Fruit fly (Drosophila melanogaster) whole organism, embryonic: ENCODE data around the gene Gr89a.

Source experiments
- Abd-B ChIP-seq: fragments of 200-800 bp; sonication (Bioruptor generic); optimal IDR thresholded peaks from 2 replicates; lab custom pipeline; 2018; ENCODE audit warnings: missing biosample characterization, mild to moderate bottlenecking, missing genetic modification characterization, moderate library complexity
- Atf-2 ChIP-seq: fragments of 200-800 bp; sonication (Bioruptor generic); optimal IDR thresholded peaks from 2 replicates; lab custom pipeline; 2016; ENCODE audit warnings: missing biosample characterization, missing genetic modification characterization
- B-H1 ChIP-seq: fragments of 200-800 bp; sonication (Bioruptor generic); IDR thresholded peaks from 3 replicates; pipeline ENCODE4 v1.3.6; 2022; ENCODE audit warnings: missing biosample characterization, missing genetic modification characterization
- BEAF-32 ChIP-seq: fragments of 200-800 bp; sonication (Bioruptor generic); optimal IDR thresholded peaks from 3 replicates; lab custom pipeline; 2017; ENCODE audit warnings: missing biosample characterization, missing genetic modification characterization, mild to moderate bottlenecking, moderate library complexity, missing genetic modification reagents
- CG12071 ChIP-seq: fragments of 200-800 bp; sonication (Bioruptor generic); optimal IDR thresholded peaks from 3 replicates; lab custom pipeline; 2018; ENCODE audit warnings: missing biosample characterization, mild to moderate bottlenecking, missing genetic modification characterization
- CG12942 ChIP-seq: fragments of 200-800 bp; sonication (Bioruptor generic); optimal IDR thresholded peaks from 3 replicates; lab custom pipeline; 2016; ENCODE audit warnings: missing biosample characterization, missing genetic modification characterization
- CG1647 ChIP-seq: fragments of 200-800 bp; sonication (Bioruptor generic); optimal IDR thresholded peaks from 3 replicates; lab custom pipeline; 2016; ENCODE audit warnings: missing biosample characterization, missing genetic modification characterization
- CG16779 ChIP-seq: fragments of 200-800 bp; sonication (Bioruptor generic); IDR thresholded peaks from 2 replicates; pipeline ENCODE4 v1.3.6; 2022; ENCODE audit warnings: missing biosample characterization, missing genetic modification characterization
- CG16863 ChIP-seq: fragments of 200-800 bp; sonication (Bioruptor generic); optimal IDR thresholded peaks from 3 replicates; lab custom pipeline; 2016; ENCODE audit warnings: missing biosample characterization, missing genetic modification characterization
- CG17359 ChIP-seq: fragments of 200-800 bp; sonication (Bioruptor generic); optimal IDR thresholded peaks from 3 replicates; lab custom pipeline; 2018; ENCODE audit warnings: missing biosample characterization, mild to moderate bottlenecking, missing genetic modification characterization, moderate library complexity
- CG2120 ChIP-seq: fragments of 200-800 bp; sonication (Bioruptor generic); optimal IDR thresholded peaks from 3 replicates; lab custom pipeline; 2016; ENCODE audit warnings: missing biosample characterization, missing genetic modification characterization
- CG3281 ChIP-seq: fragments of 200-800 bp; sonication (Bioruptor generic); optimal IDR thresholded peaks from 3 replicates; lab custom pipeline; 2017; ENCODE audit warnings: missing biosample characterization, mild to moderate bottlenecking, missing genetic modification characterization
- CG33557 ChIP-seq: fragments of 200-800 bp; sonication (Bioruptor generic); optimal IDR thresholded peaks from 2 replicates; lab custom pipeline; 2019; ENCODE audit warnings: missing biosample characterization, mild to moderate bottlenecking, missing genetic modification characterization, moderate library complexity
- CG34224 ChIP-seq: fragments of 200-800 bp; sonication (Bioruptor generic); IDR thresholded peaks from 3 replicates; pipeline ENCODE4 v1.3.6; 2022; ENCODE audit warnings: missing biosample characterization, missing genetic modification characterization; ENCODE audit not compliant: partially characterized antibody
- CG3995 ChIP-seq: fragments of 200-800 bp; sonication (Bioruptor generic); optimal IDR thresholded peaks from 3 replicates; lab custom pipeline; 2016; ENCODE audit warnings: missing biosample characterization, missing genetic modification characterization
- CG42726 ChIP-seq: fragments of 200-800 bp; sonication (Bioruptor generic); IDR thresholded peaks from 2 replicates; pipeline ENCODE4 v1.3.6; 2022; ENCODE audit warnings: missing biosample characterization, missing genetic modification characterization; ENCODE audit not compliant: partially characterized antibody
- CG6654 ChIP-seq: fragments of 200-800 bp; sonication (Bioruptor generic); optimal IDR thresholded peaks from 2 replicates; lab custom pipeline; 2017; ENCODE audit warnings: missing biosample characterization, mild to moderate bottlenecking, missing genetic modification characterization
- CG8359 ChIP-seq: fragments of 200-800 bp; sonication (Bioruptor generic); optimal IDR thresholded peaks from 2 replicates; lab custom pipeline; 2017; ENCODE audit warnings: missing biosample characterization, mild to moderate bottlenecking, missing genetic modification characterization, borderline replicate concordance
- CG9727 ChIP-seq: fragments of 200-800 bp; sonication (Bioruptor generic); optimal IDR thresholded peaks from 3 replicates; lab custom pipeline; 2017; ENCODE audit warnings: missing biosample characterization, mild to moderate bottlenecking, missing genetic modification characterization
- Chrac-16 ChIP-seq: fragments of 200-800 bp; sonication (Bioruptor generic); optimal IDR thresholded peaks from 3 replicates; lab custom pipeline; 2016; ENCODE audit warnings: missing biosample characterization, missing genetic modification characterization
- GATAe ChIP-seq: fragments of 200-800 bp; sonication (Bioruptor generic); conservative IDR thresholded peaks from 2 replicates; pipeline ENCODE4 v1.3.6; 2022; ENCODE audit warnings: missing biosample characterization, missing genetic modification characterization
- HLH4C ChIP-seq: fragments of 200-800 bp; sonication (Bioruptor generic); IDR thresholded peaks from 3 replicates; pipeline ENCODE4 v1.3.6; 2022; ENCODE audit warnings: missing biosample characterization, missing genetic modification characterization; ENCODE audit not compliant: partially characterized antibody
- Hr51 ChIP-seq, 2 experiments: fragments of 200-800 bp; sonication (Bioruptor generic); optimal IDR thresholded peaks; 2 replicates in 1 of 2; 3 replicates in 1 of 2; lab custom pipeline; 2016 to 2018; ENCODE audit warnings: missing biosample characterization in 2 of 2, missing genetic modification characterization in 2 of 2, mild to moderate bottlenecking in 1 of 2, moderate library complexity in 1 of 2
- Lhr ChIP-seq: fragments of 200-800 bp; sonication (Bioruptor generic); optimal IDR thresholded peaks from 3 replicates; lab custom pipeline; 2017; ENCODE audit warnings: mild to moderate bottlenecking, missing biosample characterization, missing genetic modification reagents, missing genetic modification characterization
- Meics ChIP-seq: fragments of 200-800 bp; sonication (Bioruptor generic); optimal IDR thresholded peaks from 2 replicates; lab custom pipeline; 2017; ENCODE audit warnings: missing biosample characterization, mild to moderate bottlenecking, missing genetic modification characterization
- NC2α ChIP-seq: fragments of 200-800 bp; sonication (Bioruptor generic); optimal IDR thresholded peaks from 2 replicates; lab custom pipeline; 2016; ENCODE audit warnings: missing biosample characterization, missing genetic modification characterization
- Nf-YB ChIP-seq: fragments of 200-800 bp; sonication (Bioruptor generic); optimal IDR thresholded peaks from 3 replicates; lab custom pipeline; 2019; ENCODE audit warnings: missing biosample characterization, mild to moderate bottlenecking, missing genetic modification characterization, moderate library complexity
- Rfx ChIP-seq: fragments of 200-800 bp; sonication (Bioruptor generic); IDR thresholded peaks from 2 replicates; pipeline ENCODE4 v1.3.6; 2022; ENCODE audit warnings: missing biosample characterization, missing genetic modification characterization
- Side ChIP-seq: fragments of 200-800 bp; sonication (Bioruptor generic); optimal IDR thresholded peaks from 2 replicates; lab custom pipeline; 2016; ENCODE audit warnings: missing biosample characterization, missing genetic modification characterization
- Usf ChIP-seq: fragments of 200-800 bp; sonication (Bioruptor generic); optimal IDR thresholded peaks from 2 replicates; lab custom pipeline; 2017; ENCODE audit warnings: missing genotype, missing biosample characterization, missing genetic modification characterization
- Vsx1 ChIP-seq: fragments of 200-800 bp; sonication (Bioruptor generic); optimal IDR thresholded peaks from 2 replicates; lab custom pipeline; 2017; ENCODE audit warnings: missing biosample characterization, mild to moderate bottlenecking, missing genetic modification characterization, missing genetic modification reagents
- aop ChIP-seq: fragments of 200-800 bp; sonication (Bioruptor generic); IDR thresholded peaks from 2 replicates; pipeline ENCODE4 v1.3.6; 2022; ENCODE audit warnings: missing biosample characterization, missing genetic modification characterization
- br ChIP-seq: fragments of >200 bp; optimal IDR thresholded peaks from 2 replicates; lab custom pipeline; 2017
- chif ChIP-seq, 2 experiments: fragments of 200-800 bp; sonication (Bioruptor generic); optimal IDR thresholded peaks; 3 replicates each; lab custom pipeline; 2016; ENCODE audit warnings: missing biosample characterization in 2 of 2, missing genetic modification characterization in 2 of 2
- dati ChIP-seq: fragments of 200-800 bp; sonication (Bioruptor generic); IDR thresholded peaks from 2 replicates; pipeline ENCODE4 v1.3.6; 2022; ENCODE audit warnings: missing biosample characterization, missing genetic modification characterization
- dmrt11E ChIP-seq: fragments of 200-800 bp; sonication (Bioruptor generic); optimal IDR thresholded peaks from 3 replicates; lab custom pipeline; 2018; ENCODE audit warnings: missing biosample characterization, mild to moderate bottlenecking, missing genetic modification characterization, moderate library complexity
- dysf ChIP-seq: fragments of 200-800 bp; sonication (Bioruptor generic); IDR thresholded peaks from 3 replicates; pipeline ENCODE4 v1.3.6; 2022; ENCODE audit warnings: missing biosample characterization, missing genetic modification characterization
- gcm2 ChIP-seq: fragments of 200-800 bp; sonication (Bioruptor generic); optimal IDR thresholded peaks from 2 replicates; lab custom pipeline; 2016; ENCODE audit warnings: missing biosample characterization, missing genetic modification characterization
- gt ChIP-seq: fragments of 200-800 bp; sonication (Bioruptor generic); IDR thresholded peaks from 2 replicates; pipeline ENCODE4 v1.3.6; 2022; ENCODE audit warnings: missing biosample characterization, missing genetic modification characterization
- hkb ChIP-seq, 2 experiments: fragments of 200-800 bp in 1 of 2; fragments of >200 bp in 1 of 2; sonication (Bioruptor generic) in 1 of 2; IDR thresholded peaks in 1 of 2; optimal IDR thresholded peaks in 1 of 2; 2 replicates each; pipeline versions ENCODE4 v1.3.6 to Lab custom; 2017 to 2022; ENCODE audit warnings: missing biosample characterization in 1 of 2, missing genetic modification characterization in 1 of 2
- ken ChIP-seq: fragments of 200-800 bp; sonication (Bioruptor generic); IDR thresholded peaks from 3 replicates; pipeline ENCODE4 v1.3.6; 2022; ENCODE audit warnings: missing biosample characterization, missing genetic modification characterization
- mam ChIP-seq: fragments of 200-800 bp; sonication (Bioruptor generic); optimal IDR thresholded peaks from 3 replicates; lab custom pipeline; 2016; ENCODE audit warnings: missing biosample characterization, missing genetic modification characterization
- nmo ChIP-seq: fragments of 200-800 bp; sonication (Bioruptor generic); optimal IDR thresholded peaks from 2 replicates; lab custom pipeline; 2018; ENCODE audit warnings: missing biosample characterization, mild to moderate bottlenecking, missing genetic modification characterization, moderate library complexity
- salm ChIP-seq: fragments of 200-800 bp; sonication (Bioruptor generic); optimal IDR thresholded peaks from 2 replicates; lab custom pipeline; 2018; ENCODE audit warnings: missing biosample characterization, mild to moderate bottlenecking, missing genetic modification characterization
- schlank ChIP-seq: fragments of 200-800 bp; sonication (Bioruptor generic); optimal IDR thresholded peaks from 2 replicates; lab custom pipeline; 2018; ENCODE audit warnings: missing biosample characterization, mild to moderate bottlenecking, missing genetic modification characterization
- slp2 ChIP-seq: fragments of 200-800 bp; sonication (Bioruptor generic); optimal IDR thresholded peaks from 2 replicates; lab custom pipeline; 2016; ENCODE audit warnings: missing biosample characterization, missing genetic modification characterization
- trh ChIP-seq: fragments of 200-800 bp; sonication (Bioruptor generic); optimal IDR thresholded peaks from 2 replicates; lab custom pipeline; 2016; ENCODE audit warnings: missing biosample characterization, missing genetic modification characterization
- unc-4 ChIP-seq: fragments of 200-800 bp; sonication (Bioruptor generic); IDR thresholded peaks from 2 replicates; pipeline ENCODE4 v1.3.6; 2022; ENCODE audit warnings: missing biosample characterization, missing genetic modification characterization; ENCODE audit not compliant: partially characterized antibody
- vnd ChIP-seq: fragments of 200-800 bp; sonication (Bioruptor generic); IDR thresholded peaks from 3 replicates; pipeline ENCODE4 v1.3.6; 2022; ENCODE audit warnings: missing biosample characterization, missing genetic modification characterization; ENCODE audit not compliant: partially characterized antibody
- vvl ChIP-seq: fragments of 200-800 bp; sonication (Bioruptor generic); IDR thresholded peaks from 2 replicates; pipeline ENCODE4 v1.3.6; 2022; ENCODE audit warnings: missing biosample characterization, missing genetic modification characterization
- zfh2 ChIP-seq: fragments of 200-800 bp; sonication (Bioruptor generic); optimal IDR thresholded peaks from 2 replicates; lab custom pipeline; 2016; ENCODE audit warnings: missing biosample characterization, missing genetic modification characterization

Gr89a gene

dm6 chr3R:16524593-16525111 is 25.9 kb upstream of the Gr89a start (continued):
- TF ChIP-seq CG33557 (GFP tag; lab: Kevin White, UChicago): peak; percentile 77
- no peak for TF ChIP-seq CG16779
- TF ChIP-seq GATAe: no peak
- no peak for TF ChIP-seq schlank
- TF ChIP-seq unc-4 (GFP tag; lab: Robert Waterston, UW): no peak
- no peak for TF ChIP-seq CG34224 (GFP tag; lab: Robert Waterston, UW)
- no peak for TF ChIP-seq gcm2 (GFP tag; lab: Kevin White, UChicago)
- no peak for TF ChIP-seq aop (GFP tag; lab: Robert Waterston, UW)
- TF ChIP-seq dysf: no peak; the same call in 2 of the 3 replicates
- no peak for TF ChIP-seq BEAF-32 (GFP tag; lab: Kevin White, UChicago)
- TF ChIP-seq br (lab: Kevin White, UChicago): no peak
- peak; percentile 83 for TF ChIP-seq CG9727 (GFP tag; lab: Kevin White, UChicago)
- peak; percentile 60 for TF ChIP-seq vvl (GFP tag; lab: Robert Waterston, UW)
- peak; percentile 60 to 65 for TF ChIP-seq chif (GFP tag; optimal IDR thresholded peaks at IDR 0.05; lab: Kevin White, UChicago)
- TF ChIP-seq hkb (optimal IDR thresholded peaks at IDR 0.05; lab: Kevin White, UChicago): no peak
- peak; percentile 50 for TF ChIP-seq hkb (GFP tag; IDR thresholded peaks at IDR 0.05; lab: Robert Waterston, UW)
- no peak for TF ChIP-seq Meics (GFP tag; lab: Kevin White, UChicago)
- TF ChIP-seq zfh2 (GFP tag; lab: Kevin White, UChicago): no peak
- peak; percentile 24 for TF ChIP-seq slp2 (GFP tag; lab: Kevin White, UChicago)
- no peak for TF ChIP-seq salm (tag; lab: Kevin White, UChicago)
- no peak for TF ChIP-seq Chrac-16 (GFP tag; lab: Kevin White, UChicago)
- TF ChIP-seq CG17359 (tag; lab: Kevin White, UChicago): peak; percentile 28
- TF ChIP-seq mam (GFP tag; lab: Kevin White, UChicago): no peak
- TF ChIP-seq ken (GFP tag; lab: Robert Waterston, UW): peak; percentile 44; the same call in 1 of the 3 replicates
- no peak for TF ChIP-seq CG3995 (GFP tag; lab: Kevin White, UChicago)
- TF ChIP-seq CG12071: no peak
- 0 out of 3 replicates have a peak, but pooled peaks have one; percentile 33 for TF ChIP-seq vnd (GFP tag; lab: Robert Waterston, UW)
- peak; percentile 63 for TF ChIP-seq CG6654 (GFP tag; lab: Kevin White, UChicago)
- no peak for TF ChIP-seq dati (GFP tag; lab: Robert Waterston, UW)
- peak; percentile 76 for TF ChIP-seq CG8359 (GFP tag; lab: Kevin White, UChicago)
- TF ChIP-seq Abd-B: no peak
- peak; percentile 19 for TF ChIP-seq Vsx1 (GFP tag; lab: Kevin White, UChicago)
- peak; percentile 50 for TF ChIP-seq Atf-2
- TF ChIP-seq CG1647: no peak
- no peak for TF ChIP-seq gt (GFP tag; lab: Robert Waterston, UW)
- peak; percentile 40 for TF ChIP-seq NC2α (GFP tag; lab: Kevin White, UChicago)
- TF ChIP-seq trh (GFP tag; lab: Kevin White, UChicago): no peak
- peak; percentile 25 for TF ChIP-seq CG12942 (GFP tag; lab: Kevin White, UChicago)
- peak in 1 of 2 experiments; percentile 24 for TF ChIP-seq Hr51 (GFP tag; optimal IDR thresholded peaks at IDR 0.05; lab: Kevin White, UChicago)
- TF ChIP-seq nmo (GFP tag; lab: Kevin White, UChicago): peak; percentile 40
- TF ChIP-seq, all 482 proteins: peak for 210

- TF ChIP-seq Usf (GFP tag; lab: Kevin White, UChicago) (no peak), Lhr (GFP tag; lab: Kevin White, UChicago) (no peak), Nf-YB (GFP tag; lab: Kevin White, UChicago) (no peak), CG3281 (GFP tag; lab: Kevin White, UChicago) (no peak), CG2120 (GFP tag; lab: Kevin White, UChicago) (no peak), HLH4C (GFP tag; lab: Robert Waterston, UW) (no peak), Side (GFP tag; lab: Kevin White, UChicago) (peak; percentile 56), CG16863 (GFP tag; lab: Kevin White, UChicago) (no peak), dmrt11E (tag; lab: Kevin White, UChicago) (peak; percentile 49), CG42726 (GFP tag; lab: Robert Waterston, UW) (no peak), B-H1 (GFP tag; lab: Robert Waterston, UW) (peak; percentile 67), Rfx (GFP tag; lab: Robert Waterston, UW) (no peak)
These were observed 25.4 kb upstream of the Gr89a start for dm6 chr3R:16524178-16524577.
